Fruit fly (Drosophila melanogaster) whole organism, pupa: Measurements from ENCODE around the gene CG13010.

Experiments
- CG12605 ChIP-seq: fragments of 200-800 bp; sonication (Bioruptor generic); IDR thresholded peaks from 2 replicates; pipeline ENCODE4 v1.3.6; 2022; ENCODE audit warnings: missing biosample characterization, missing genetic modification characterization
- CG13204 ChIP-seq: fragments of 200-800 bp; sonication (Bioruptor generic); optimal IDR thresholded peaks from 2 replicates; lab custom pipeline; 2018; ENCODE audit warnings: missing biosample characterization, mild to moderate bottlenecking, missing genetic modification characterization, moderate library complexity
- CG8301 ChIP-seq: fragments of 200-800 bp; sonication (Bioruptor generic); optimal IDR thresholded peaks from 2 replicates; lab custom pipeline; 2018; ENCODE audit warnings: missing biosample characterization, mild to moderate bottlenecking, missing genetic modification characterization
- CG9948 ChIP-seq: fragments of 200-800 bp; sonication (Bioruptor generic); optimal IDR thresholded peaks from 2 replicates; lab custom pipeline; 2018; ENCODE audit warnings: missing biosample characterization, mild to moderate bottlenecking, missing genetic modification characterization, moderate library complexity
- D1 ChIP-seq: fragments of 200-800 bp; sonication (Bioruptor generic); optimal IDR thresholded peaks from 2 replicates; lab custom pipeline; 2018; ENCODE audit warnings: missing biosample characterization, mild to moderate bottlenecking, missing genetic modification characterization, moderate library complexity
- Ets98B ChIP-seq: fragments of 200-800 bp; sonication (Bioruptor generic); IDR thresholded peaks from 2 replicates; pipeline ENCODE4 v1.3.6; 2022; ENCODE audit warnings: missing biosample characterization, missing genetic modification characterization
- Pif1A ChIP-seq: fragments of 200-800 bp; sonication (Bioruptor generic); optimal IDR thresholded peaks from 3 replicates; lab custom pipeline; 2016; ENCODE audit warnings: missing biosample characterization, missing genetic modification characterization
- Pif1B ChIP-seq: fragments of 200-800 bp; sonication (Bioruptor generic); optimal IDR thresholded peaks from 3 replicates; lab custom pipeline; 2016; ENCODE audit warnings: missing biosample characterization, missing genetic modification characterization
- gl ChIP-seq: fragments of 200-800 bp; sonication (Bioruptor generic); optimal IDR thresholded peaks from 2 replicates; lab custom pipeline; 2018; ENCODE audit warnings: missing biosample characterization, mild to moderate bottlenecking, missing genetic modification characterization

The CG13010 gene

dm6 chrX:16632135-16632534, 46.6 kb downstream of the CG13010 start, which contains the start of gene CG9777:
TSS of gene CG9777 (minus strand) at chrX:16632235.
- no peak for TF ChIP-seq D1 (tag; lab: Kevin White, UChicago)
- TF ChIP-seq CG8301 (tag; lab: Kevin White, UChicago) = no peak
- no peak for TF ChIP-seq Pif1A
- no peak for TF ChIP-seq CG9948
- TF ChIP-seq Ets98B = no peak
- no peak for TF ChIP-seq CG13204 (GFP tag; lab: Kevin White, UChicago)
- TF ChIP-seq Pif1B (GFP tag; lab: Kevin White, UChicago) = no peak
- no peak for TF ChIP-seq gl (tag; lab: Kevin White, UChicago)
- no peak for TF ChIP-seq CG12605 (GFP tag; lab: Robert Waterston, UW)
- TF ChIP-seq, all 21 proteins: peak for 0
